Worm (Caenorhabditis elegans) whole organism, young adult: Measurements from ENCODE around the gene Y59C2A.2.

Experiments
- B0261.1 ChIP-seq: sonication (generic microtip); optimal IDR thresholded peaks from 2 replicates; lab custom pipeline; 2016; ENCODE audit warnings: mild to moderate bottlenecking, missing genetic modification characterization, moderate library complexity, missing compliant biosample characterization
- F39B2.1 ChIP-seq: fragments of 200-800 bp; sonication (Bioruptor generic); IDR thresholded peaks from 2 replicates; pipeline ENCODE4 v1.3.6; 2022; ENCODE audit warnings: missing genetic modification reagents, missing genetic modification characterization, missing compliant biosample characterization
- F55B11.4 ChIP-seq: sonication (generic microtip); optimal IDR thresholded peaks from 2 replicates; lab custom pipeline; 2016; ENCODE audit warnings: missing compliant biosample characterization, missing genetic modification characterization, borderline replicate concordance; ENCODE audit not compliant: insufficient read depth
- Y53G8AR.9 ChIP-seq: fragments of 200-800 bp; sonication (Bioruptor generic); conservative IDR thresholded peaks from 2 replicates; pipeline ENCODE4 v1.3.6; 2022; ENCODE audit warnings: missing genetic modification reagents, missing genetic modification characterization, missing compliant biosample characterization
- ZK185.1 ChIP-seq: sonication (generic microtip); optimal IDR thresholded peaks from 2 replicates; lab custom pipeline; 2016; ENCODE audit warnings: mild to moderate bottlenecking, missing genetic modification characterization, missing compliant biosample characterization; ENCODE audit not compliant: poor library complexity, severe bottlenecking
- akir-1 ChIP-seq: fragments of 200-800 bp; sonication (Bioruptor generic); optimal IDR thresholded peaks from 2 replicates; lab custom pipeline; 2018; ENCODE audit warnings: mild to moderate bottlenecking, missing genetic modification characterization, moderate library complexity, missing compliant biosample characterization
- aptf-3 ChIP-seq: fragments of 200-800 bp; sonication (Bioruptor generic); IDR thresholded peaks from 2 replicates; pipeline ENCODE4 v1.3.6; 2022; ENCODE audit warnings: missing genetic modification characterization, missing compliant biosample characterization
- attf-5 ChIP-seq: fragments of 200-800 bp; sonication (Bioruptor generic); optimal IDR thresholded peaks from 2 replicates; lab custom pipeline; 2018; ENCODE audit warnings: mild to moderate bottlenecking, missing genetic modification characterization, missing compliant biosample characterization
- cebp-1 ChIP-seq, 2 experiments: fragments of 200-800 bp in 1 of 2; sonication (Bioruptor generic) in 1 of 2; sonication (generic microtip) in 1 of 2; IDR thresholded peaks in 1 of 2; optimal IDR thresholded peaks in 1 of 2; 2 replicates each; pipeline versions ENCODE4 v1.3.6 to Lab custom; 2017 to 2022; ENCODE audit warnings: missing compliant biosample characterization in 2 of 2, missing genetic modification characterization in 2 of 2, mild to moderate bottlenecking in 1 of 2, missing genetic modification reagents in 1 of 2, moderate library complexity in 1 of 2
- ceh-100 ChIP-seq: fragments of 200-800 bp; sonication (Bioruptor generic); IDR thresholded peaks from 2 replicates; pipeline ENCODE4 v1.3.6; 2022; ENCODE audit warnings: missing genetic modification reagents, missing genetic modification characterization, missing compliant biosample characterization
- ceh-27 ChIP-seq: fragments of 200-800 bp; sonication (Bioruptor generic); optimal IDR thresholded peaks from 2 replicates; lab custom pipeline; 2018; ENCODE audit warnings: mild to moderate bottlenecking, missing genetic modification characterization, moderate library complexity, missing compliant biosample characterization
- chd-7 ChIP-seq: sonication (generic microtip); optimal IDR thresholded peaks from 2 replicates; lab custom pipeline; 2016; ENCODE audit warnings: mild to moderate bottlenecking, missing genetic modification characterization, moderate library complexity, missing compliant biosample characterization
- dox-1 ChIP-seq: fragments of 200-800 bp; sonication (Bioruptor generic); IDR thresholded peaks from 2 replicates; pipeline ENCODE4 v1.3.6; 2022; ENCODE audit warnings: missing genetic modification reagents, missing genetic modification characterization, missing compliant biosample characterization
- dpl-1 ChIP-seq: fragments of 150-350 bp; optimal IDR thresholded peaks from 2 replicates; lab custom pipeline; 2014; ENCODE audit warnings: missing biosample characterization, missing genetic modification reagents, missing genetic modification characterization
- ekl-4 ChIP-seq: fragments of 200-800 bp; sonication (Bioruptor generic); IDR thresholded peaks from 2 replicates; pipeline ENCODE4 v1.3.6; 2022; ENCODE audit warnings: missing genetic modification reagents, missing genetic modification characterization, missing compliant biosample characterization
- ets-4 ChIP-seq: fragments of 200-800 bp; sonication (Bioruptor generic); optimal IDR thresholded peaks from 2 replicates; lab custom pipeline; 2018; ENCODE audit warnings: mild to moderate bottlenecking, missing genetic modification characterization, missing compliant biosample characterization
- him-1 ChIP-seq: sonication (generic microtip); optimal IDR thresholded peaks from 2 replicates; lab custom pipeline; 2016; ENCODE audit warnings: missing genotype, missing genetic modification reagents, missing genetic modification characterization, missing compliant biosample characterization
- hmg-1.2 ChIP-seq: fragments of 200-800 bp; sonication (Bioruptor generic); IDR thresholded peaks from 2 replicates; pipeline ENCODE4 v1.3.6; 2022; ENCODE audit warnings: missing genetic modification reagents, missing genetic modification characterization, missing compliant biosample characterization
- let-526 ChIP-seq: fragments of 200-800 bp; sonication (Bioruptor generic); IDR thresholded peaks from 2 replicates; pipeline ENCODE4 v1.3.6; 2022; ENCODE audit warnings: missing genetic modification reagents, missing genetic modification characterization, missing compliant biosample characterization
- lin-26 ChIP-seq: fragments of 200-800 bp; sonication (Bioruptor generic); IDR thresholded peaks from 2 replicates; pipeline ENCODE4 v1.3.6; 2022; ENCODE audit warnings: missing genetic modification reagents, missing genetic modification characterization, missing compliant biosample characterization
- lsl-1 ChIP-seq: fragments of 200-800 bp; sonication (Bioruptor generic); optimal IDR thresholded peaks from 2 replicates; lab custom pipeline; 2018; ENCODE audit warnings: mild to moderate bottlenecking, missing genetic modification characterization, moderate library complexity, missing compliant biosample characterization
- madf-3 ChIP-seq: fragments of 200-800 bp; sonication (Bioruptor generic); IDR thresholded peaks from 2 replicates; pipeline ENCODE4 v1.3.6; 2022; ENCODE audit warnings: missing genetic modification reagents, missing genetic modification characterization, missing compliant biosample characterization
- mcd-1 ChIP-seq: fragments of 200-800 bp; sonication (Bioruptor generic); IDR thresholded peaks from 2 replicates; pipeline ENCODE4 v1.3.6; 2022; ENCODE audit warnings: missing genetic modification reagents, missing genetic modification characterization, missing compliant biosample characterization
- mxl-1 ChIP-seq: sonication (generic microtip); optimal IDR thresholded peaks from 2 replicates; lab custom pipeline; 2016; ENCODE audit warnings: missing genetic modification characterization, missing compliant biosample characterization
- nhr-120 ChIP-seq: fragments of 200-800 bp; sonication (Bioruptor generic); IDR thresholded peaks from 2 replicates; pipeline ENCODE4 v1.3.6; 2022; ENCODE audit warnings: missing genetic modification characterization, missing compliant biosample characterization
- nhr-80 ChIP-seq: sonication (generic microtip); optimal IDR thresholded peaks from 2 replicates; lab custom pipeline; 2016; ENCODE audit warnings: missing genetic modification characterization, missing compliant biosample characterization
- rcor-1 ChIP-seq: fragments of 200-800 bp; sonication (Bioruptor generic); IDR thresholded peaks from 2 replicates; pipeline ENCODE4 v1.3.6; 2022; ENCODE audit warnings: missing genetic modification reagents, missing genetic modification characterization, missing compliant biosample characterization
- rpc-1 ChIP-seq, 2 experiments: fragments of 150-350 bp in 1 of 2; sonication (generic microtip) in 1 of 2; optimal IDR thresholded peaks; 2 replicates each; lab custom pipeline; 2014 to 2018; ENCODE audit warnings: missing biosample characterization in 1 of 2, missing genetic modification characterization in 1 of 2, missing genetic modification reagents in 1 of 2, missing genotype in 1 of 2
- sea-2 ChIP-seq: fragments of 200-800 bp; sonication (Bioruptor generic); IDR thresholded peaks from 2 replicates; pipeline ENCODE4 v1.3.6; 2022; ENCODE audit warnings: missing genetic modification characterization, missing compliant biosample characterization
- snpc-4 ChIP-seq, 5 experiments: fragments of 150-350 bp in 1 of 5; sonication (generic microtip) in 4 of 5; optimal IDR thresholded peaks; 2 replicates each; lab custom pipeline; 2014 to 2018; ENCODE audit warnings: missing genetic modification characterization in 5 of 5, missing biosample characterization in 3 of 5, antibody characterized with exemption in 2 of 5, mild to moderate bottlenecking in 2 of 5, missing compliant biosample characterization in 2 of 5, missing genotype in 2 of 5, moderate library complexity in 2 of 5, missing genetic modification reagents in 1 of 5
- tbx-9 ChIP-seq: sonication (generic microtip); optimal IDR thresholded peaks from 2 replicates; lab custom pipeline; 2016; ENCODE audit warnings: borderline replicate concordance, missing genetic modification characterization, inconsistent platforms, missing compliant biosample characterization
- zfh-2 ChIP-seq: fragments of 200-800 bp; sonication (Bioruptor generic); conservative IDR thresholded peaks from 2 replicates; pipeline ENCODE4 v1.3.6; 2022; ENCODE audit warnings: missing genetic modification reagents, missing genetic modification characterization, missing compliant biosample characterization

The Y59C2A.2 gene

ce11 chrII:2219880-2220279 lies 15.9 kb upstream of the Y59C2A.2 start, which contains the start of gene Y59C2A.3 (continued):
- TF ChIP-seq ZK185.1, result no peak
- no peak for TF ChIP-seq B0261.1 (tag; lab: Kevin White, UChicago)
- no peak for TF ChIP-seq rcor-1 (GFP tag; lab: Robert Waterston, UW)
- peak; percentile 61 for TF ChIP-seq attf-5 (GFP tag; lab: Kevin White, UChicago)
- no peak for TF ChIP-seq ekl-4 (GFP tag; lab: Robert Waterston, UW)
- no peak for TF ChIP-seq aptf-3 (GFP tag; lab: Robert Waterston, UW)
- no peak for TF ChIP-seq nhr-80 (tag; lab: Kevin White, UChicago)
- no peak for TF ChIP-seq ceh-100 (GFP tag; lab: Robert Waterston, UW)
- TF ChIP-seq dpl-1 (GFP tag; lab: Kevin White, UChicago), result peak; percentile 6
- no peak for TF ChIP-seq cebp-1 (GFP tag; IDR thresholded peaks at IDR 0.05; lab: Robert Waterston, UW)
- TF ChIP-seq cebp-1 (tag; optimal IDR thresholded peaks at IDR 0.05; lab: Kevin White, UChicago), result peak; percentile 19
- TF ChIP-seq lsl-1 (GFP tag; lab: Kevin White, UChicago), result no peak
- TF ChIP-seq nhr-120 (GFP tag; lab: Robert Waterston, UW), result no peak
- TF ChIP-seq tbx-9, result no peak
- no peak for TF ChIP-seq F39B2.1 (GFP tag; lab: Robert Waterston, UW)
- no peak for TF ChIP-seq lin-26 (GFP tag; lab: Robert Waterston, UW)
- TF ChIP-seq dox-1 (GFP tag; lab: Robert Waterston, UW), result no peak
- TF ChIP-seq sea-2, result no peak
- no peak for TF ChIP-seq mxl-1
- no peak for TF ChIP-seq F55B11.4 (tag; lab: Kevin White, UChicago)

ce11 chrII:2216940-2217664 lies 13.2 kb upstream of the Y59C2A.2 start:
- TF ChIP-seq zfh-2 (GFP tag; lab: Robert Waterston, UW), result 0 out of 2 replicates have a peak, but pooled peaks have one; percentile 17
- no peak for TF ChIP-seq chd-7 (tag; lab: Kevin White, UChicago)
- TF ChIP-seq Y53G8AR.9 (GFP tag; lab: Robert Waterston, UW), result no peak
- no peak for TF ChIP-seq ceh-27 (GFP tag; lab: Kevin White, UChicago)
- TF ChIP-seq snpc-4 (GFP tag; optimal IDR thresholded peaks at IDR 0.05; lab: Kevin White, UChicago), result no peak
- TF ChIP-seq snpc-4 (tag; optimal IDR thresholded peaks at IDR 0.05; lab: Kevin White, UChicago), result peak in 1 of 4 experiments; percentile 53
- TF ChIP-seq mcd-1, result peak; percentile 25; the same call in 1 of the 2 replicates
- TF ChIP-seq nhr-80 (tag; lab: Kevin White, UChicago), result no peak
- peak; percentile 32; the same call in 1 of the 2 replicates for TF ChIP-seq hmg-1.2

DNA sequence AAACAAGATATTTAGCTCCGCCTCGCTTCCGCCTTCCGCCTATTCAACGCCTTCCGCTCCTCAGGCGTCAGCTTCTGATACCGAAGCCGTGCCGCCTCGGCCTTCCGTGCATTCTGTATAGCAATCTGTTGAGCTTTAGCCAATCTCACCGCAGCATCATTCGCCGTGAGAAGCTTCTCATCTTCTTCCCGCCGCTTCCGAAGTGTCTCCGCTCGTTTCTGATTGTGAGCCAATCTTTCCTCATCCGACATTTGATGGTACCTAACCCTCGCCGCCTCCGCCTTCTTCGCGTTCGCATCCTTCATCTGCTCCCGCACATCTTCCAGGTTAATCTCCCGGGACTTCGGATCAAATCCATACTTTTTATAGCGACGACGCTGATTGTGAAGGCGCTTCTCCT lies 11.6 kb upstream of the Y59C2A.2 start:
- TF ChIP-seq ets-4 (GFP tag; lab: Kevin White, UChicago), result no peak
- TF ChIP-seq let-526 (GFP tag; lab: Robert Waterston, UW), result no peak
- TF ChIP-seq him-1 (tag; lab: Kevin White, UChicago), result no peak
- peak; percentile 71 for TF ChIP-seq zfh-2 (GFP tag; lab: Robert Waterston, UW)
- no peak for TF ChIP-seq madf-3 (GFP tag; lab: Robert Waterston, UW)
- TF ChIP-seq lsl-1 (GFP tag; lab: Kevin White, UChicago), result no peak

- TF ChIP-seq rpc-1 (optimal IDR thresholded peaks at IDR 0.05; lab: Kevin White, UChicago) (no peak), rpc-1 (tag; optimal IDR thresholded peaks at IDR 0.05; lab: Kevin White, UChicago) (peak; percentile 23), akir-1 (GFP tag; lab: Kevin White, UChicago) (no peak)
Measured at ce11 chrII:2207812-2208211, 3.9 kb upstream of the Y59C2A.2 start, which contains the start of gene Y59C2A.1. TSS of gene Y59C2A.1 (plus strand) at chrII:2208112.
